Worm (Caenorhabditis elegans): ENCODE measurements around the gene C50D2.10.

Gene C50D2.10

ce11 chrII:98894-99293, at the start of gene C50D2.10:
TSS of gene C50D2.10 (plus strand) at chrII:99138.
- TF ChIP-seq mcd-1 (GFP tag; IDR thresholded peaks at IDR 0.05) (peak; percentile 25; the same call in 1 of the 2 replicates), attf-3 (GFP tag; conservative IDR thresholded peaks at IDR 0.05) (peak; percentile 70)

ce11 chrII:50862-51261, 48.1 kb upstream of the C50D2.10 start:
- TF ChIP-seq ztf-28 (GFP tag; IDR thresholded peaks at IDR 0.05) (no peak), F57C9.4 (tag; optimal IDR thresholded peaks at IDR 0.05) (no peak), tlf-1 (GFP tag; optimal IDR thresholded peaks at IDR 0.05) (no peak), dox-1 (GFP tag; IDR thresholded peaks at IDR 0.05) (no peak), lsl-1 (GFP tag; optimal IDR thresholded peaks at IDR 0.05) (no peak), B0035.1 (tag; optimal IDR thresholded peaks at IDR 0.05) (no peak), snpc-4 (GFP tag; optimal IDR thresholded peaks at IDR 0.05) (no peak), snpc-4 (tag; optimal IDR thresholded peaks at IDR 0.05) (no peak), rcor-1 (GFP tag; IDR thresholded peaks at IDR 0.05) (no peak), rpc-1 (optimal IDR thresholded peaks at IDR 0.05) (no peak), rpc-1 (tag; optimal IDR thresholded peaks at IDR 0.05) (no peak), aptf-2 (GFP tag; conservative IDR thresholded peaks at IDR 0.05) (no peak), attf-5 (GFP tag; optimal IDR thresholded peaks at IDR 0.05) (peak; percentile 32), atf-7 (tag; optimal IDR thresholded peaks at IDR 0.05) (no peak), snpc-1.3 (tag; optimal IDR thresholded peaks at IDR 0.05; ENCODE audit: insufficient read depth) (no peak), nhr-90 (tag; optimal IDR thresholded peaks at IDR 0.05) (no peak), nhr-80 (tag; optimal IDR thresholded peaks at IDR 0.05) (peak; percentile 35), him-1 (tag; optimal IDR thresholded peaks at IDR 0.05) (no peak)

DNA sequence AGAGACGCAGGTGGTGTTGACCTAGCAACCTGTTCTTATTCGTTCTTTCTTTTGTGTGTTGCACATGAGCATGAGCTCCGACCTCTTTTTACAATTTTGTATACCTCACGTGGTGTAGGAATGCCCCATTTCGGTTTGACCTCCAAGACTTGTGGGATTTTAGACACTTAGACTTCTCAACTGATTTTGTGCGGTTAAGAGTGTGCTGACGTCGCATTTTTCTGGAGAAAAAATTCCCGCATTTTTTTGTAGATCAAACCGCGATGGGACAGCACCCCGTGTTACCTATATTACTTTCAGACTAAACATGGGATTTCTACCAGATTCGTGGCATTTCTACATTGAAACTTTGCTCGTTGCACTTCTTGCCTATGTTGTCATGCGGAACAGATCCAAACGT, 47.6 kb upstream of the C50D2.10 start, which contains the start of gene sptl-1:
Gene sptl-1 (plus strand): TSS at position 301 of the 400 bp plus-strand sequence.
- TF ChIP-seq madf-6 (GFP tag; IDR thresholded peaks at IDR 0.05) (0 out of 2 replicates have a peak, but pooled peaks have one; percentile 23), B0336.3 (GFP tag; IDR thresholded peaks at IDR 0.05) (no peak)

DNA sequence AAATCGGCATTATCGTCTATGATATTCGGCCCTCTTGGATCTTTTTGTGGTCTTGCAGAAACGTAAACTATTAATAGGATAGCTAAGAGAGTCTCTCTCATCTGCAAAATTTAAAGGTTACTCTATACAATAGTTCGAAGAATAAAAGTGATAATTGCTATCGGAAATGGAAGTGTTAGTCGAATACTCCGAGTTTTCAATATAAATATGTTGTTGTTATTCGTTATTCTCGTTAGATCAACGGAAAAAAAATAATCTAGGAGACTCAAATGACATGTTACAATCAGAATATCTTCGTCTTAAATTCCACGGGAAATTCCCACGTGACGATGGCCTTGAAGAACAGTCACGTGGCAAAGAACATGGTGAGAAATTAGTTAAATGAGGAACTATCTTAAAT, 43.7 kb upstream of the C50D2.10 start, which contains the start of gene tre-5:
Gene tre-5 (minus strand): TSS at position 101 of the 400 bp plus-strand sequence.
- TF ChIP-seq mcd-1 (GFP tag; IDR thresholded peaks at IDR 0.05) (no peak), F55B11.4 (tag; optimal IDR thresholded peaks at IDR 0.05; ENCODE audit: borderline replicate concordance, insufficient read depth) (no peak), akir-1 (GFP tag; optimal IDR thresholded peaks at IDR 0.05) (no peak), F23B12.7 (tag; optimal IDR thresholded peaks at IDR 0.05; ENCODE audit: insufficient read depth) (no peak)

ce11 chrII:57370-57769, 41.6 kb upstream of the C50D2.10 start, which contains the start of gene ascc-1:
TSS of gene ascc-1 (plus strand) at chrII:57670.
- TF ChIP-seq nhr-80 (tag; optimal IDR thresholded peaks at IDR 0.05) (no peak), C06A6.2 (GFP tag; conservative IDR thresholded peaks at IDR 0.05) (no peak)

DNA sequence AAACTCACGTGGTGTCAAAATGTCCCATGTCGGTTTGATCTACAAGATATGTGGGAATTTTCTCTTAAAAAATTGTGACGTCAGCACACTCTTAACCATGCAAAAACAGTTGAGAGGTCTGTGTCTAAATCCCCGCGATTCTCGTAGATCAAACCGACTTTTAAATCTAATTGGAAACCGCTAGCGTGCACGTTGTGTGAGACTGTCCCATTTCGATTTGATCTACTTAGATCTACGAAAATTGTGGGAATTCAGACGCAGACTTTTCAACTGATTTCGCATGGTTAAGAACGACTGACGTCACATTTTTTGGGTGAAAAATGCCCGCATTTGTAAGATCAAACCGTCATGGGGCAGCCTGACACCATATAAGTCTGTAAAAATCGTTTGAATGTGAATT, 41.1 kb upstream of the C50D2.10 start:
- no peak for TF ChIP-seq attf-3 (GFP tag; conservative IDR thresholded peaks at IDR 0.05)
- no peak for TF ChIP-seq F10E7.11 (tag; optimal IDR thresholded peaks at IDR 0.05)
- TF ChIP-seq chd-7 (tag; optimal IDR thresholded peaks at IDR 0.05) = no peak
- TF ChIP-seq madf-6 (GFP tag; IDR thresholded peaks at IDR 0.05) = peak; percentile 66
- TF ChIP-seq ztf-18 (tag; optimal IDR thresholded peaks at IDR 0.05) = no peak
- TF ChIP-seq mxl-1 (tag; optimal IDR thresholded peaks at IDR 0.05) = no peak
- no peak for TF ChIP-seq T07F8.4 (tag; optimal IDR thresholded peaks at IDR 0.05)
- peak; percentile 10 for TF ChIP-seq efl-1 (GFP tag; optimal IDR thresholded peaks at IDR 0.05)
- no peak for TF ChIP-seq ztf-3 (GFP tag; optimal IDR thresholded peaks at IDR 0.05)
- peak; percentile 16 for TF ChIP-seq dpl-1 (GFP tag; optimal IDR thresholded peaks at IDR 0.05)
- 0 out of 2 replicates have a peak, but pooled peaks have one; percentile 45 for TF ChIP-seq ekl-4 (GFP tag; IDR thresholded peaks at IDR 0.05)
- TF ChIP-seq pbrm-1 (GFP tag; IDR thresholded peaks at IDR 0.05) = peak; percentile 55; the same call in 1 of the 2 replicates
- TF ChIP-seq gei-17 (GFP tag; optimal IDR thresholded peaks at IDR 0.05) = no peak
- peak; percentile 17 for TF ChIP-seq xnd-1 (tag; optimal IDR thresholded peaks at IDR 0.05)
- peak; percentile 59; the same call in 1 of the 2 replicates for TF ChIP-seq B0336.3 (GFP tag; IDR thresholded peaks at IDR 0.05)
- no peak for TF ChIP-seq T26A5.8 (tag; optimal IDR thresholded peaks at IDR 0.05)
- no peak for TF ChIP-seq K11D2.4 (GFP tag; IDR thresholded peaks at IDR 0.05)
